Fruit fly (Drosophila melanogaster): ENCODE measurements around the gene CG15824.

DNA sequence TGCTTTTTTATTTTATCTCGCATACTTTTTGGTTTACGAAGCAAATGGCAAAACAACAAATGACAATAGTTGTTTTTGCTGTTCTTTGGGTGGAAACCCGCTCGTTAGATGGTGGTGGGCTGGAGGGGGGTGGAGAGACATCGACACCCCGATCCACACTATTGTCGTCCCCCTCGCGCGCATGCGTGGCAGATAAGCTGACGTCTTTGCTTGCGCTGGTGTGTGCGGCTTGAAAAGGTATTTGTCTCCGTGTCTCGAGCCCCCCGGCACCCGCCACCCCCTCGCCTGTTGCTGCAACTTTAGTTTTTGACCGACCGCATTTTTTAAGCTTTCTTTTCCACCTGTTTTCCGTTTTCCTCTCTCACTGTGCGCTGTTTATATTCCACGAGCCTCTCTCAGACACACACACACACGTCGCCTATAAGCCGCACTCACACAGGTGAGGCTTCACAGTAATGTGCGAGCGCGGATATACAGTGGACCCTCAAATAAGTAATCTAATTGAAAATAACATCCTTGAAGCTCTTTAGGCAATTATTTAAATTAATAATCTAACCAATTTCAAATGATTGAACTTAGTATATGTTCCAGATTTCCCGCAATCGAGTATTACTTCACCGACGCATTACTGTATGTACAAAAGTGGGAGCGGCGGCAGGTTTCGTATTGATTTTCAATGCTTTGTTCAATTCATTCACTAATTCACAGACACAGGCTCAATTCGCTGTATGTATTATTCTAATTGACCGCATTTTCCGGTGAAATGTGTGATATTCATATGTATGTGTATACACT lies 17.8 kb downstream of the CG15824 start:
- TF ChIP-seq prd (optimal IDR thresholded peaks at IDR 0.05) (no peak), prd (GFP tag; IDR thresholded peaks at IDR 0.05) (peak; percentile 97), CG15073 (GFP tag; optimal IDR thresholded peaks at IDR 0.05) (peak; percentile 59)
